Worm (Caenorhabditis elegans) whole organism, young adult: ENCODE results near the gene cpr-6.

ENCODE experiments used
- B0035.1 ChIP-seq: sonication (generic microtip); optimal IDR thresholded peaks from 2 replicates; lab custom pipeline; 2016; ENCODE audit warnings: missing genetic modification characterization, mild to moderate bottlenecking, missing compliant biosample characterization, missing genotype, missing genetic modification reagents
- B0336.3 ChIP-seq: fragments of 200-800 bp; sonication (Bioruptor generic); IDR thresholded peaks from 2 replicates; pipeline ENCODE4 v1.3.6; 2022; ENCODE audit warnings: missing genetic modification characterization, missing compliant biosample characterization
- F10E7.11 ChIP-seq: sonication (generic microtip); optimal IDR thresholded peaks from 2 replicates; lab custom pipeline; 2017; ENCODE audit warnings: mild to moderate bottlenecking, missing genetic modification characterization, moderate library complexity, missing compliant biosample characterization
- F23B12.7 ChIP-seq: sonication (generic microtip); optimal IDR thresholded peaks from 2 replicates; lab custom pipeline; 2017; ENCODE audit warnings: missing genetic modification characterization, mild to moderate bottlenecking, missing compliant biosample characterization, antibody characterized with exemption, moderate library complexity; ENCODE audit not compliant: insufficient read depth
- F33H1.4 ChIP-seq: fragments of 200-800 bp; sonication (Bioruptor generic); IDR thresholded peaks from 2 replicates; pipeline ENCODE4 v1.3.6; 2022; ENCODE audit warnings: missing genetic modification reagents, missing genetic modification characterization, missing compliant biosample characterization
- F49E8.2 ChIP-seq: sonication (generic microtip); optimal IDR thresholded peaks from 3 replicates; lab custom pipeline; 2017; ENCODE audit warnings: missing genetic modification characterization, mild to moderate bottlenecking, missing compliant biosample characterization, antibody characterized with exemption, moderate library complexity; ENCODE audit not compliant: insufficient read depth
- F52B5.7 ChIP-seq: sonication (generic microtip); optimal IDR thresholded peaks from 2 replicates; lab custom pipeline; 2016; ENCODE audit warnings: mild to moderate bottlenecking, missing genetic modification characterization, missing compliant biosample characterization
- Y53F4B.3 ChIP-seq: fragments of 200-800 bp; sonication (Bioruptor generic); IDR thresholded peaks from 2 replicates; pipeline ENCODE4 v1.3.6; 2022; ENCODE audit warnings: missing genetic modification reagents, missing genetic modification characterization, missing compliant biosample characterization
- Y53G8AR.9 ChIP-seq: fragments of 200-800 bp; sonication (Bioruptor generic); conservative IDR thresholded peaks from 2 replicates; pipeline ENCODE4 v1.3.6; 2022; ENCODE audit warnings: missing genetic modification reagents, missing genetic modification characterization, missing compliant biosample characterization
- Y56A3A.18 ChIP-seq: fragments of 200-800 bp; sonication (Bioruptor generic); IDR thresholded peaks from 2 replicates; pipeline ENCODE4 v1.3.6; 2022; ENCODE audit warnings: missing genetic modification reagents, missing genetic modification characterization, missing compliant biosample characterization
- Y79H2A.3 ChIP-seq: fragments of 200-800 bp; sonication (Bioruptor generic); conservative IDR thresholded peaks from 2 replicates; pipeline ENCODE4 v1.3.6; 2022; ENCODE audit warnings: missing genetic modification reagents, missing genetic modification characterization, missing compliant biosample characterization
- Y95B8A.8 ChIP-seq: fragments of 200-800 bp; sonication (Bioruptor generic); IDR thresholded peaks from 2 replicates; pipeline ENCODE4 v1.3.6; 2022; ENCODE audit warnings: missing genetic modification reagents, missing genetic modification characterization, missing compliant biosample characterization
- atf-7 ChIP-seq: sonication (generic microtip); optimal IDR thresholded peaks from 2 replicates; lab custom pipeline; 2017; ENCODE audit warnings: mild to moderate bottlenecking, missing genetic modification characterization, missing compliant biosample characterization
- cebp-1 ChIP-seq, 2 experiments: fragments of 200-800 bp in 1 of 2; sonication (Bioruptor generic) in 1 of 2; sonication (generic microtip) in 1 of 2; IDR thresholded peaks in 1 of 2; optimal IDR thresholded peaks in 1 of 2; 2 replicates each; pipeline versions ENCODE4 v1.3.6 to Lab custom; 2017 to 2022; ENCODE audit warnings: missing compliant biosample characterization in 2 of 2, missing genetic modification characterization in 2 of 2, mild to moderate bottlenecking in 1 of 2, missing genetic modification reagents in 1 of 2, moderate library complexity in 1 of 2
- cebp-2 ChIP-seq: fragments of 200-800 bp; sonication (Bioruptor generic); IDR thresholded peaks from 2 replicates; pipeline ENCODE4 v1.3.6; 2022; ENCODE audit warnings: missing genetic modification characterization, missing compliant biosample characterization
- ceh-100 ChIP-seq: fragments of 200-800 bp; sonication (Bioruptor generic); IDR thresholded peaks from 2 replicates; pipeline ENCODE4 v1.3.6; 2022; ENCODE audit warnings: missing genetic modification reagents, missing genetic modification characterization, missing compliant biosample characterization
- chd-7 ChIP-seq: sonication (generic microtip); optimal IDR thresholded peaks from 2 replicates; lab custom pipeline; 2016; ENCODE audit warnings: mild to moderate bottlenecking, missing genetic modification characterization, moderate library complexity, missing compliant biosample characterization
- dox-1 ChIP-seq: fragments of 200-800 bp; sonication (Bioruptor generic); IDR thresholded peaks from 2 replicates; pipeline ENCODE4 v1.3.6; 2022; ENCODE audit warnings: missing genetic modification reagents, missing genetic modification characterization, missing compliant biosample characterization
- dpl-1 ChIP-seq: fragments of 150-350 bp; optimal IDR thresholded peaks from 2 replicates; lab custom pipeline; 2014; ENCODE audit warnings: missing biosample characterization, missing genetic modification reagents, missing genetic modification characterization
- ekl-4 ChIP-seq: fragments of 200-800 bp; sonication (Bioruptor generic); IDR thresholded peaks from 2 replicates; pipeline ENCODE4 v1.3.6; 2022; ENCODE audit warnings: missing genetic modification reagents, missing genetic modification characterization, missing compliant biosample characterization
- ets-4 ChIP-seq: fragments of 200-800 bp; sonication (Bioruptor generic); optimal IDR thresholded peaks from 2 replicates; lab custom pipeline; 2018; ENCODE audit warnings: mild to moderate bottlenecking, missing genetic modification characterization, missing compliant biosample characterization
- him-1 ChIP-seq: sonication (generic microtip); optimal IDR thresholded peaks from 2 replicates; lab custom pipeline; 2016; ENCODE audit warnings: missing genotype, missing genetic modification reagents, missing genetic modification characterization, missing compliant biosample characterization
- hlh-12 ChIP-seq: sonication (generic microtip); optimal IDR thresholded peaks from 2 replicates; lab custom pipeline; 2016; ENCODE audit warnings: missing genetic modification characterization, missing compliant biosample characterization
- hlh-26 ChIP-seq: fragments of 200-800 bp; sonication (Bioruptor generic); conservative IDR thresholded peaks from 2 replicates; pipeline ENCODE4 v1.3.6; 2022; ENCODE audit warnings: missing genetic modification reagents, missing genetic modification characterization, missing compliant biosample characterization
- hmg-1.2 ChIP-seq: fragments of 200-800 bp; sonication (Bioruptor generic); IDR thresholded peaks from 2 replicates; pipeline ENCODE4 v1.3.6; 2022; ENCODE audit warnings: missing genetic modification reagents, missing genetic modification characterization, missing compliant biosample characterization
- hsf-1 ChIP-seq: fragments of 200-800 bp; sonication (Bioruptor generic); IDR thresholded peaks from 2 replicates; pipeline ENCODE4 v1.3.6; 2022; ENCODE audit warnings: missing genetic modification reagents, missing genetic modification characterization, missing compliant biosample characterization
- lag-1 ChIP-seq: fragments of 200-800 bp; sonication (Bioruptor generic); IDR thresholded peaks from 2 replicates; pipeline ENCODE4 v1.3.6; 2022; ENCODE audit warnings: missing genetic modification reagents, missing genetic modification characterization, missing compliant biosample characterization
- let-607 ChIP-seq, 2 experiments: fragments of 200-800 bp in 1 of 2; sonication (Bioruptor generic) in 1 of 2; sonication (generic microtip) in 1 of 2; optimal IDR thresholded peaks; 2 replicates each; lab custom pipeline; 2016 to 2018; ENCODE audit warnings: mild to moderate bottlenecking in 2 of 2, missing compliant biosample characterization in 2 of 2, missing genetic modification characterization in 2 of 2, moderate library complexity in 2 of 2, missing genotype in 1 of 2
- lin-26 ChIP-seq: fragments of 200-800 bp; sonication (Bioruptor generic); IDR thresholded peaks from 2 replicates; pipeline ENCODE4 v1.3.6; 2022; ENCODE audit warnings: missing genetic modification reagents, missing genetic modification characterization, missing compliant biosample characterization
- lin-40 ChIP-seq: sonication (generic microtip); optimal IDR thresholded peaks from 2 replicates; lab custom pipeline; 2016; ENCODE audit warnings: missing genetic modification characterization, mild to moderate bottlenecking, missing compliant biosample characterization, missing genotype, missing genetic modification reagents
- lsl-1 ChIP-seq: fragments of 200-800 bp; sonication (Bioruptor generic); optimal IDR thresholded peaks from 2 replicates; lab custom pipeline; 2018; ENCODE audit warnings: mild to moderate bottlenecking, missing genetic modification characterization, moderate library complexity, missing compliant biosample characterization
- madf-10 ChIP-seq: sonication (generic microtip); optimal IDR thresholded peaks from 2 replicates; lab custom pipeline; 2016; ENCODE audit warnings: mild to moderate bottlenecking, missing genetic modification characterization, missing compliant biosample characterization
- madf-3 ChIP-seq: fragments of 200-800 bp; sonication (Bioruptor generic); IDR thresholded peaks from 2 replicates; pipeline ENCODE4 v1.3.6; 2022; ENCODE audit warnings: missing genetic modification reagents, missing genetic modification characterization, missing compliant biosample characterization
- madf-6 ChIP-seq: fragments of 200-800 bp; sonication (Bioruptor generic); IDR thresholded peaks from 2 replicates; pipeline ENCODE4 v1.3.6; 2022; ENCODE audit warnings: missing genetic modification reagents, missing genetic modification characterization, missing compliant biosample characterization
- nfya-2 ChIP-seq: fragments of 200-800 bp; sonication (Bioruptor generic); IDR thresholded peaks from 2 replicates; pipeline ENCODE4 v1.3.6; 2022; ENCODE audit warnings: missing genetic modification reagents, missing genetic modification characterization, missing compliant biosample characterization
- nhr-27 ChIP-seq: fragments of 200-800 bp; sonication (Bioruptor generic); optimal IDR thresholded peaks from 2 replicates; lab custom pipeline; 2018; ENCODE audit warnings: mild to moderate bottlenecking, missing genetic modification characterization, moderate library complexity, missing compliant biosample characterization
- rcor-1 ChIP-seq: fragments of 200-800 bp; sonication (Bioruptor generic); IDR thresholded peaks from 2 replicates; pipeline ENCODE4 v1.3.6; 2022; ENCODE audit warnings: missing genetic modification reagents, missing genetic modification characterization, missing compliant biosample characterization
- repo-1 ChIP-seq: sonication (generic microtip); optimal IDR thresholded peaks from 2 replicates; lab custom pipeline; 2017; ENCODE audit warnings: mild to moderate bottlenecking, missing genetic modification characterization, missing compliant biosample characterization
- snpc-1.1 ChIP-seq: sonication (generic microtip); optimal IDR thresholded peaks from 2 replicates; lab custom pipeline; 2017; ENCODE audit warnings: missing genetic modification characterization, mild to moderate bottlenecking, missing compliant biosample characterization, antibody characterized with exemption, moderate library complexity, missing genotype, missing genetic modification reagents; ENCODE audit not compliant: insufficient read depth
- snpc-3.4 ChIP-seq: sonication (generic microtip); optimal IDR thresholded peaks from 2 replicates; lab custom pipeline; 2017; ENCODE audit warnings: missing genetic modification characterization, mild to moderate bottlenecking, missing compliant biosample characterization, antibody characterized with exemption, moderate library complexity, missing genotype, missing genetic modification reagents
- tbp1 ChIP-seq: fragments of 200-800 bp; sonication (Bioruptor generic); optimal IDR thresholded peaks from 2 replicates; lab custom pipeline; 2018; ENCODE audit warnings: mild to moderate bottlenecking, missing genetic modification characterization, missing compliant biosample characterization
- tlf-1 ChIP-seq: fragments of 200-800 bp; sonication (Bioruptor generic); optimal IDR thresholded peaks from 2 replicates; lab custom pipeline; 2018; ENCODE audit warnings: mild to moderate bottlenecking, missing genetic modification characterization, missing compliant biosample characterization
- unc-62 ChIP-seq: fragments of 150-350 bp; optimal IDR thresholded peaks from 2 replicates; lab custom pipeline; 2014; ENCODE audit warnings: missing biosample characterization, missing genetic modification reagents, missing genetic modification characterization
- ztf-22 ChIP-seq: fragments of 200-800 bp; sonication (Bioruptor generic); optimal IDR thresholded peaks from 2 replicates; lab custom pipeline; 2018; ENCODE audit warnings: mild to moderate bottlenecking, missing genetic modification characterization, moderate library complexity, missing compliant biosample characterization
- ztf-26 ChIP-seq: sonication (generic microtip); optimal IDR thresholded peaks from 2 replicates; lab custom pipeline; 2017; ENCODE audit warnings: missing genetic modification characterization, missing compliant biosample characterization

cpr-6 gene

ce11 chrX:6607599-6607998 is 592 bp downstream of the cpr-6 start:
- TF ChIP-seq rcor-1 (GFP tag; lab: Robert Waterston, UW), result no peak
- TF ChIP-seq hsf-1 (GFP tag; lab: Robert Waterston, UW), result 0 out of 2 replicates have a peak, but pooled peaks have one; percentile 18
- peak; percentile 40 for TF ChIP-seq repo-1 (tag; lab: Kevin White, UChicago)
- TF ChIP-seq let-607 (tag; optimal IDR thresholded peaks at IDR 0.05; lab: Kevin White, UChicago), result peak in 1 of 2 experiments; percentile 41
- peak; percentile 29 for TF ChIP-seq ets-4
- TF ChIP-seq lag-1, result no peak
- TF ChIP-seq Y53G8AR.9 (GFP tag; lab: Robert Waterston, UW), result peak; percentile 59

ce11 chrX:6609251-6609650 is 2.2 kb downstream of the cpr-6 start:
- TF ChIP-seq Y53F4B.3 (GFP tag; lab: Robert Waterston, UW) (no peak), madf-10 (tag; lab: Kevin White, UChicago) (peak; percentile 41), hsf-1 (GFP tag; lab: Robert Waterston, UW) (no peak), chd-7 (tag; lab: Kevin White, UChicago) (peak; percentile 4), madf-3 (GFP tag; lab: Robert Waterston, UW) (0 out of 2 replicates have a peak, but pooled peaks have one; percentile 43), lin-26 (GFP tag; lab: Robert Waterston, UW) (no peak), hmg-1.2 (GFP tag; lab: Robert Waterston, UW) (peak; percentile 4; the same call in 1 of the 2 replicates), hlh-12 (tag; lab: Kevin White, UChicago) (no peak), F52B5.7 (tag; lab: Kevin White, UChicago) (peak; percentile 9), Y95B8A.8 (GFP tag; lab: Robert Waterston, UW) (peak; percentile 52; the same call in 1 of the 2 replicates), cebp-1 (GFP tag; IDR thresholded peaks at IDR 0.05; lab: Robert Waterston, UW) (no peak), cebp-1 (tag; optimal IDR thresholded peaks at IDR 0.05; lab: Kevin White, UChicago) (peak; percentile 45), ekl-4 (GFP tag; lab: Robert Waterston, UW) (peak; percentile 18; the same call in 1 of the 2 replicates), him-1 (tag; lab: Kevin White, UChicago) (no peak), hlh-26 (GFP tag; lab: Robert Waterston, UW) (no peak), atf-7 (peak; percentile 64), B0035.1 (tag; lab: Kevin White, UChicago) (no peak), Y79H2A.3 (GFP tag; lab: Robert Waterston, UW) (no peak), F49E8.2 (no peak), F10E7.11 (tag; lab: Kevin White, UChicago) (no peak), dox-1 (GFP tag; lab: Robert Waterston, UW) (0 out of 2 replicates have a peak, but pooled peaks have one; percentile 5), Y53G8AR.9 (GFP tag; lab: Robert Waterston, UW) (peak; percentile 76; the same call in 1 of the 2 replicates), unc-62 (no peak), lsl-1 (GFP tag; lab: Kevin White, UChicago) (no peak), F33H1.4 (no peak), F23B12.7 (tag; lab: Kevin White, UChicago) (no peak), Y56A3A.18 (peak; percentile 62; the same call in 1 of the 2 replicates), B0336.3 (GFP tag; lab: Robert Waterston, UW) (peak; percentile 78), snpc-3.4 (tag; lab: Kevin White, UChicago) (no peak), ceh-100 (GFP tag; lab: Robert Waterston, UW) (0 out of 2 replicates have a peak, but pooled peaks have one; percentile 15), snpc-1.1 (tag; lab: Kevin White, UChicago) (no peak), rcor-1 (GFP tag; lab: Robert Waterston, UW) (no peak), repo-1 (tag; lab: Kevin White, UChicago) (peak; percentile 96), lin-40 (tag; lab: Kevin White, UChicago) (no peak), nfya-2 (GFP tag; lab: Robert Waterston, UW) (no peak), tlf-1 (peak; percentile 57), cebp-2 (peak; percentile 75; the same call in 1 of the 2 replicates), ztf-22 (GFP tag; lab: Kevin White, UChicago) (peak; percentile 24), dpl-1 (GFP tag; lab: Kevin White, UChicago) (no peak), nhr-27 (no peak), madf-6 (GFP tag; lab: Robert Waterston, UW) (no peak), ztf-26 (tag; lab: Kevin White, UChicago) (no peak), tbp1 (GFP tag; lab: Kevin White, UChicago) (no peak)
